Fruit fly (Drosophila melanogaster): ENCODE measurements around the gene CG43924.

CG43924 gene

dm6 chr2L:15743578-15743977, 32.7 kb upstream of the CG43924 start:
- TF ChIP-seq E2f1 (GFP tag; IDR thresholded peaks at IDR 0.05) = no peak
- TF ChIP-seq Elba2 (GFP tag; optimal IDR thresholded peaks at IDR 0.05) = peak; percentile 49
- peak; percentile 7 for TF ChIP-seq Chrac-16 (GFP tag; optimal IDR thresholded peaks at IDR 0.05)
- no peak for TF ChIP-seq CG31388 (GFP tag; optimal IDR thresholded peaks at IDR 0.05)
- no peak for TF ChIP-seq HLH3B (GFP tag; IDR thresholded peaks at IDR 0.05)
- peak; percentile 82 for TF ChIP-seq lbe (GFP tag; optimal IDR thresholded peaks at IDR 0.05)
- TF ChIP-seq lola (GFP tag; optimal IDR thresholded peaks at IDR 0.05) = peak in 1 of 3 experiments; percentile 57
- peak; percentile 23 for TF ChIP-seq CG1603 (tag; optimal IDR thresholded peaks at IDR 0.05)
- TF ChIP-seq ac (GFP tag; optimal IDR thresholded peaks at IDR 0.05) = peak; percentile 35
- TF ChIP-seq bsh (GFP tag; optimal IDR thresholded peaks at IDR 0.05) = peak in 1 of 2 experiments; percentile 81
- peak in 1 of 2 experiments; percentile 27 for TF ChIP-seq chif (GFP tag; optimal IDR thresholded peaks at IDR 0.05)
- TF ChIP-seq zfh1 (GFP tag; IDR thresholded peaks at IDR 0.05) = peak; percentile 45; the same call in 2 of the 3 replicates
- no peak for TF ChIP-seq CG4282 (GFP tag; optimal IDR thresholded peaks at IDR 0.05)
- TF ChIP-seq CG10209 (GFP tag; optimal IDR thresholded peaks at IDR 0.05) = no peak
- TF ChIP-seq crol (GFP tag; IDR thresholded peaks at IDR 0.05) = no peak
- no peak for TF ChIP-seq Atf-2 (GFP tag; optimal IDR thresholded peaks at IDR 0.05)
- no peak for TF ChIP-seq Poxn (GFP tag; IDR thresholded peaks at IDR 0.05)
- peak; percentile 0 for TF ChIP-seq CG10979 (tag; optimal IDR thresholded peaks at IDR 0.05)
- TF ChIP-seq Usf (GFP tag; optimal IDR thresholded peaks at IDR 0.05) = peak; percentile 11
- peak; percentile 46 for TF ChIP-seq dmrt11E (tag; optimal IDR thresholded peaks at IDR 0.05)
- TF ChIP-seq CG1792 (GFP tag; optimal IDR thresholded peaks at IDR 0.05) = no peak
- TF ChIP-seq gsb (GFP tag; IDR thresholded peaks at IDR 0.05) = no peak
- TF ChIP-seq hb (GFP tag; IDR thresholded peaks at IDR 0.05; ENCODE audit: partially characterized antibody) = no peak
- TF ChIP-seq pan (optimal IDR thresholded peaks at IDR 0.05) = peak in 1 of 2 experiments; percentile 69
- TF ChIP-seq pan (GFP tag; optimal IDR thresholded peaks at IDR 0.05 in 1 of 2, IDR thresholded peaks at IDR 0.05 in 1 of 2) = peak in 1 of 2 experiments; percentile 43
- TF ChIP-seq CG3995 (GFP tag; optimal IDR thresholded peaks at IDR 0.05) = no peak
- TF ChIP-seq CG7745 (tag; optimal IDR thresholded peaks at IDR 0.05) = no peak
- TF ChIP-seq eve (GFP tag; optimal IDR thresholded peaks at IDR 0.05) = peak in 1 of 2 experiments; percentile 39
- peak; percentile 78 for TF ChIP-seq sens (GFP tag)
- TF ChIP-seq fd102C (GFP tag; optimal IDR thresholded peaks at IDR 0.05) = peak; percentile 68
- TF ChIP-seq CG3163 (GFP tag; optimal IDR thresholded peaks at IDR 0.05) = no peak
- TF ChIP-seq CG17328 (GFP tag; IDR thresholded peaks at IDR 0.05) = 0 out of 2 replicates have a peak, but pooled peaks have one; percentile 25
- TF ChIP-seq Ets65A (GFP tag) = peak; percentile 54
- TF ChIP-seq gem (tag; optimal IDR thresholded peaks at IDR 0.05) = peak; percentile 9
- peak; percentile 56 for TF ChIP-seq corto (GFP tag; optimal IDR thresholded peaks at IDR 0.05)
- no peak for TF ChIP-seq CG2116 (GFP tag; optimal IDR thresholded peaks at IDR 0.05)
- no peak for TF ChIP-seq lmd (GFP tag; IDR thresholded peaks at IDR 0.05)
- TF ChIP-seq CG8924 (tag; optimal IDR thresholded peaks at IDR 0.05) = peak; percentile 44
- TF ChIP-seq CG7987 (GFP tag; optimal IDR thresholded peaks at IDR 0.05) = no peak
- no peak for TF ChIP-seq abd-A (tag; optimal IDR thresholded peaks at IDR 0.05)
- TF ChIP-seq CG8388 (GFP tag; optimal IDR thresholded peaks at IDR 0.05) = no peak
- peak; percentile 26 for TF ChIP-seq cg (GFP tag; optimal IDR thresholded peaks at IDR 0.05)

dm6 chr2L:15742976-15743375, 32.1 kb upstream of the CG43924 start:
- peak; percentile 60 for TF ChIP-seq CG15479 (GFP tag; optimal IDR thresholded peaks at IDR 0.05)
- peak; percentile 18 for TF ChIP-seq zen (tag; optimal IDR thresholded peaks at IDR 0.05)
- TF ChIP-seq CG4360 (GFP tag; IDR thresholded peaks at IDR 0.05) = no peak
- no peak for TF ChIP-seq run (tag; optimal IDR thresholded peaks at IDR 0.05)
- peak; percentile 61 for TF ChIP-seq pros (GFP tag; optimal IDR thresholded peaks at IDR 0.05)
- no peak for TF ChIP-seq ase (GFP tag; IDR thresholded peaks at IDR 0.05)
- TF ChIP-seq tll (GFP tag; optimal IDR thresholded peaks at IDR 0.05) = peak in 1 of 2 experiments; percentile 43
- TF ChIP-seq CG8290 (GFP tag; optimal IDR thresholded peaks at IDR 0.05) = no peak
- no peak for TF ChIP-seq CG8290 (tag; optimal IDR thresholded peaks at IDR 0.05)
- no peak for TF ChIP-seq CHES-1-like (GFP tag; optimal IDR thresholded peaks at IDR 0.05)
- peak; percentile 21 for TF ChIP-seq cad (GFP tag; optimal IDR thresholded peaks at IDR 0.05)
- TF ChIP-seq CG18619 (GFP tag; optimal IDR thresholded peaks at IDR 0.05) = no peak

Data from whole organism, embryonic.